Worm (Caenorhabditis elegans) whole organism, L2 larva: ENCODE data around the gene C45B11.2.

Source experiments
- C34F6.9 ChIP-seq: fragments of 150-350 bp; optimal IDR thresholded peaks from 2 replicates; lab custom pipeline; 2014; ENCODE audit warnings: missing biosample characterization, missing genetic modification characterization
- F13H6.1 ChIP-seq: sonication (generic microtip); optimal IDR thresholded peaks from 2 replicates; lab custom pipeline; 2016; ENCODE audit warnings: missing genetic modification characterization, missing compliant biosample characterization
- R02D3.7 ChIP-seq: fragments of 150-350 bp; optimal IDR thresholded peaks from 2 replicates; lab custom pipeline; 2014; ENCODE audit warnings: missing biosample characterization, missing genetic modification characterization
- Y55F3AM.14 ChIP-seq: fragments of 200-800 bp; sonication (Bioruptor generic); optimal IDR thresholded peaks from 2 replicates; lab custom pipeline; 2018; ENCODE audit warnings: mild to moderate bottlenecking, missing genetic modification characterization, missing compliant biosample characterization
- ZK546.5 ChIP-seq: sonication (generic microtip); optimal IDR thresholded peaks from 2 replicates; lab custom pipeline; 2017; ENCODE audit warnings: missing biosample characterization, missing genetic modification characterization
- alr-1 ChIP-seq: fragments of 150-350 bp; optimal IDR thresholded peaks from 2 replicates; lab custom pipeline; 2014; ENCODE audit warnings: missing biosample characterization, missing genetic modification characterization
- aly-2 ChIP-seq: fragments of 150-350 bp; optimal IDR thresholded peaks from 2 replicates; lab custom pipeline; 2014; ENCODE audit warnings: missing biosample characterization, missing genetic modification characterization
- ama-1 ChIP-seq: fragments of 150-350 bp; optimal IDR thresholded peaks from 2 replicates; lab custom pipeline; 2018; ENCODE audit warnings: inconsistent platforms
- ceh-16 ChIP-seq: fragments of 150-350 bp; optimal IDR thresholded peaks from 2 replicates; lab custom pipeline; 2014; ENCODE audit warnings: missing biosample characterization, missing genetic modification characterization
- ceh-82 ChIP-seq: fragments of 150-350 bp; optimal IDR thresholded peaks from 2 replicates; lab custom pipeline; 2014; ENCODE audit warnings: missing biosample characterization, missing genetic modification characterization
- crh-2 ChIP-seq: sonication (generic microtip); optimal IDR thresholded peaks from 2 replicates; lab custom pipeline; 2017; ENCODE audit warnings: missing biosample characterization, missing genetic modification characterization
- dmd-4 ChIP-seq: sonication (generic microtip); optimal IDR thresholded peaks from 2 replicates; lab custom pipeline; 2017; ENCODE audit warnings: missing biosample characterization, missing genetic modification characterization
- egl-27 ChIP-seq: sonication (generic microtip); optimal IDR thresholded peaks from 3 replicates; lab custom pipeline; 2017; ENCODE audit warnings: missing biosample characterization, missing genetic modification reagents, missing genetic modification characterization
- elt-1 ChIP-seq: fragments of 150-350 bp; optimal IDR thresholded peaks from 2 replicates; lab custom pipeline; 2014; ENCODE audit warnings: missing biosample characterization, missing genetic modification characterization
- elt-3 ChIP-seq: sonication (generic microtip); optimal IDR thresholded peaks from 2 replicates; lab custom pipeline; 2017; ENCODE audit warnings: missing biosample characterization, missing genetic modification characterization
- gmeb-1 ChIP-seq: fragments of 150-350 bp; optimal IDR thresholded peaks from 2 replicates; lab custom pipeline; 2014; ENCODE audit warnings: missing biosample characterization, missing genetic modification characterization
- lin-11 ChIP-seq: fragments of 150-350 bp; sonication (generic microtip); optimal IDR thresholded peaks from 2 replicates; lab custom pipeline; 2014; ENCODE audit warnings: missing biosample characterization, missing genetic modification characterization, inconsistent platforms, mixed read lengths
- lin-13 ChIP-seq: fragments of 150-350 bp; optimal IDR thresholded peaks from 2 replicates; lab custom pipeline; 2014; ENCODE audit warnings: missing biosample characterization, missing genetic modification reagents, missing genetic modification characterization
- lin-39 ChIP-seq: fragments of 150-350 bp; optimal IDR thresholded peaks from 2 replicates; lab custom pipeline; 2014; ENCODE audit warnings: missing biosample characterization, missing genetic modification reagents, missing genetic modification characterization
- lsy-2 ChIP-seq, 2 experiments: fragments of 150-350 bp in 1 of 2; sonication (generic microtip) in 1 of 2; optimal IDR thresholded peaks; 2 replicates each; lab custom pipeline; 2014 to 2017; ENCODE audit warnings: missing biosample characterization in 2 of 2, missing genetic modification characterization in 2 of 2
- mab-5 ChIP-seq: fragments of 150-350 bp; optimal IDR thresholded peaks from 2 replicates; lab custom pipeline; 2014; ENCODE audit warnings: missing biosample characterization, missing genetic modification characterization
- mbf-1 ChIP-seq: sonication (generic microtip); optimal IDR thresholded peaks from 2 replicates; lab custom pipeline; 2017; ENCODE audit warnings: missing biosample characterization, missing genetic modification characterization
- mdl-1 ChIP-seq, 2 experiments: fragments of 150-350 bp in 1 of 2; sonication (generic microtip) in 1 of 2; optimal IDR thresholded peaks; 2 replicates each; lab custom pipeline; 2017; ENCODE audit warnings: missing biosample characterization in 2 of 2, missing genetic modification characterization in 2 of 2
- nhr-10 ChIP-seq: sonication (generic microtip); optimal IDR thresholded peaks from 2 replicates; lab custom pipeline; 2017; ENCODE audit warnings: missing biosample characterization, missing genetic modification characterization
- nhr-11 ChIP-seq: fragments of 150-350 bp; optimal IDR thresholded peaks from 2 replicates; lab custom pipeline; 2014; ENCODE audit warnings: missing biosample characterization, missing genetic modification characterization
- nhr-129 ChIP-seq: fragments of 150-350 bp; optimal IDR thresholded peaks from 2 replicates; lab custom pipeline; 2014; ENCODE audit warnings: missing biosample characterization, missing genetic modification characterization
- nhr-21 ChIP-seq: fragments of 150-350 bp; optimal IDR thresholded peaks from 2 replicates; lab custom pipeline; 2014; ENCODE audit warnings: missing biosample characterization, missing genetic modification characterization
- nhr-23 ChIP-seq: fragments of 150-350 bp; optimal IDR thresholded peaks from 2 replicates; lab custom pipeline; 2014; ENCODE audit warnings: missing biosample characterization, missing genetic modification reagents, missing genetic modification characterization
- nhr-237 ChIP-seq: fragments of 150-350 bp; optimal IDR thresholded peaks from 2 replicates; lab custom pipeline; 2014; ENCODE audit warnings: missing biosample characterization, missing genetic modification characterization
- nhr-25 ChIP-seq: fragments of 150-350 bp; sonication (generic microtip); optimal IDR thresholded peaks from 3 replicates; lab custom pipeline; 2014; ENCODE audit warnings: missing biosample characterization, missing genetic modification characterization
- nhr-6 ChIP-seq: fragments of 150-350 bp; optimal IDR thresholded peaks from 2 replicates; lab custom pipeline; 2014; ENCODE audit warnings: missing biosample characterization, missing genetic modification characterization
- nhr-77 ChIP-seq: fragments of 150-350 bp; optimal IDR thresholded peaks from 2 replicates; lab custom pipeline; 2014; ENCODE audit warnings: missing biosample characterization, missing genetic modification characterization
- peb-1 ChIP-seq: fragments of 150-350 bp; optimal IDR thresholded peaks from 2 replicates; lab custom pipeline; 2014; ENCODE audit warnings: missing biosample characterization, missing genetic modification characterization
- sem-4 ChIP-seq: fragments of 150-350 bp; optimal IDR thresholded peaks from 2 replicates; lab custom pipeline; 2014; ENCODE audit warnings: missing biosample characterization, missing genetic modification reagents, missing genetic modification characterization
- skn-1 ChIP-seq: sonication (generic microtip); optimal IDR thresholded peaks from 2 replicates; lab custom pipeline; 2017; ENCODE audit warnings: missing biosample characterization, missing genetic modification characterization
- sma-3 ChIP-seq: sonication (generic microtip); optimal IDR thresholded peaks from 2 replicates; lab custom pipeline; 2016; ENCODE audit warnings: missing genetic modification reagents, missing genetic modification characterization, missing compliant biosample characterization
- sma-9 ChIP-seq, 2 experiments: fragments of 150-350 bp in 1 of 2; sonication (generic microtip) in 1 of 2; optimal IDR thresholded peaks; 2 replicates each; lab custom pipeline; 2014 to 2016; ENCODE audit warnings: missing genetic modification characterization in 2 of 2, mild to moderate bottlenecking in 1 of 2, missing biosample characterization in 1 of 2, missing compliant biosample characterization in 1 of 2, missing genetic modification reagents in 1 of 2, moderate library complexity in 1 of 2
- snpc-4 ChIP-seq: fragments of 150-350 bp; optimal IDR thresholded peaks from 2 replicates; lab custom pipeline; 2014; ENCODE audit warnings: missing biosample characterization, missing genetic modification characterization
- unc-39 ChIP-seq: fragments of 150-350 bp; optimal IDR thresholded peaks from 2 replicates; lab custom pipeline; 2014; ENCODE audit warnings: missing biosample characterization, missing genetic modification characterization
- unc-55 ChIP-seq: fragments of 150-350 bp; sonication (generic microtip); optimal IDR thresholded peaks from 3 replicates; lab custom pipeline; 2014; ENCODE audit warnings: missing biosample characterization, missing genetic modification reagents, missing genetic modification characterization
- unc-62 ChIP-seq: fragments of 150-350 bp; optimal IDR thresholded peaks from 2 replicates; lab custom pipeline; 2014; ENCODE audit warnings: missing biosample characterization, missing genetic modification reagents, missing genetic modification characterization
- zag-1 ChIP-seq: fragments of 150-350 bp; optimal IDR thresholded peaks from 2 replicates; lab custom pipeline; 2014; ENCODE audit warnings: missing biosample characterization, missing genetic modification characterization
- ztf-1 ChIP-seq: fragments of 200-800 bp; sonication (Bioruptor generic); conservative IDR thresholded peaks from 2 replicates; pipeline ENCODE4 v1.3.6; 2022; ENCODE audit warnings: missing genetic modification characterization, missing compliant biosample characterization

C45B11.2 gene

ce11 chrV:11030675-11031074 is 11.8 kb upstream of the C45B11.2 start:
- TF ChIP-seq sma-3 (GFP tag; lab: Kevin White, UChicago), result no peak
- TF ChIP-seq lin-39 (tag; lab: Kevin White, UChicago), result no peak
- TF ChIP-seq F13H6.1 (tag; lab: Kevin White, UChicago), result no peak
- TF ChIP-seq Y55F3AM.14 (GFP tag; lab: Kevin White, UChicago), result no peak
- no peak for TF ChIP-seq zag-1 (tag; lab: Kevin White, UChicago)
- TF ChIP-seq nhr-237 (tag; lab: Kevin White, UChicago), result no peak
- no peak for TF ChIP-seq lin-13 (GFP tag; lab: Kevin White, UChicago)
- no peak for TF ChIP-seq ZK546.5 (tag; lab: Kevin White, UChicago)

- TF ChIP-seq lsy-2 (tag; optimal IDR thresholded peaks at IDR 0.05; lab: Kevin White, UChicago), result no peak
- TF ChIP-seq mbf-1 (tag; lab: Kevin White, UChicago), result no peak
- TF ChIP-seq snpc-4, result no peak
- TF ChIP-seq mab-5 (tag; lab: Kevin White, UChicago), result no peak
- TF ChIP-seq aly-2 (tag; lab: Kevin White, UChicago), result no peak
- TF ChIP-seq nhr-21, result no peak
- TF ChIP-seq alr-1 (tag; lab: Kevin White, UChicago), result no peak
- TF ChIP-seq ceh-82, result no peak
- no peak for TF ChIP-seq lin-39 (tag; lab: Kevin White, UChicago)
- TF ChIP-seq sma-3 (GFP tag; lab: Kevin White, UChicago), result no peak
- no peak for TF ChIP-seq nhr-23 (tag; lab: Kevin White, UChicago)
- no peak for TF ChIP-seq lin-11 (tag; lab: Kevin White, UChicago)
- no peak for TF ChIP-seq ama-1
- TF ChIP-seq elt-1 (tag; lab: Kevin White, UChicago), result no peak
- TF ChIP-seq nhr-11 (tag; lab: Kevin White, UChicago), result no peak
- no peak for TF ChIP-seq lin-13 (GFP tag; lab: Kevin White, UChicago)
- no peak for TF ChIP-seq F13H6.1 (tag; lab: Kevin White, UChicago)
- no peak for TF ChIP-seq nhr-25 (tag; lab: Kevin White, UChicago)
- no peak for TF ChIP-seq unc-62 (GFP tag; lab: Kevin White, UChicago)
- no peak for TF ChIP-seq C34F6.9 (tag; lab: Kevin White, UChicago)
Measured at ce11 chrV:11033241-11033640, 9.3 kb upstream of the C45B11.2 start.

ce11 chrV:11034748-11035147 is 7.8 kb upstream of the C45B11.2 start, which contains the start of gene pptr-2:
Gene pptr-2, minus strand, starts transcription at chrV:11034931.
- no peak for TF ChIP-seq gmeb-1
- TF ChIP-seq Y55F3AM.14 (GFP tag; lab: Kevin White, UChicago), result no peak
- peak; percentile 41 for TF ChIP-seq F13H6.1 (tag; lab: Kevin White, UChicago)
- no peak for TF ChIP-seq alr-1 (tag; lab: Kevin White, UChicago)
- no peak for TF ChIP-seq nhr-21
- TF ChIP-seq C34F6.9 (tag; lab: Kevin White, UChicago), result peak; percentile 16
- no peak for TF ChIP-seq crh-2 (tag; lab: Kevin White, UChicago)
- no peak for TF ChIP-seq ceh-82
- no peak for TF ChIP-seq zag-1 (tag; lab: Kevin White, UChicago)
- TF ChIP-seq skn-1 (tag; lab: Kevin White, UChicago), result no peak
- no peak for TF ChIP-seq nhr-23 (tag; lab: Kevin White, UChicago)
- no peak for TF ChIP-seq sma-3 (GFP tag; lab: Kevin White, UChicago)
- TF ChIP-seq unc-39 (tag; lab: Kevin White, UChicago), result no peak
- TF ChIP-seq mdl-1 (tag; optimal IDR thresholded peaks at IDR 0.05; lab: Kevin White, UChicago), result no peak
- TF ChIP-seq egl-27 (tag; lab: Kevin White, UChicago), result no peak
- TF ChIP-seq unc-55 (GFP tag; lab: Kevin White, UChicago), result no peak
- TF ChIP-seq dmd-4 (tag; lab: Kevin White, UChicago), result no peak
- no peak for TF ChIP-seq peb-1 (tag; lab: Kevin White, UChicago)
- TF ChIP-seq lin-11 (tag; lab: Kevin White, UChicago), result no peak
- no peak for TF ChIP-seq ceh-16
- TF ChIP-seq elt-1 (tag; lab: Kevin White, UChicago), result no peak
- TF ChIP-seq elt-3 (tag; lab: Kevin White, UChicago), result no peak
- no peak for TF ChIP-seq aly-2 (tag; lab: Kevin White, UChicago)
- TF ChIP-seq ama-1, result no peak
- TF ChIP-seq nhr-129 (tag; lab: Kevin White, UChicago), result peak; percentile 59
- TF ChIP-seq lsy-2 (tag; optimal IDR thresholded peaks at IDR 0.05; lab: Kevin White, UChicago), result no peak
- no peak for TF ChIP-seq nhr-77 (tag; lab: Kevin White, UChicago)
- no peak for TF ChIP-seq nhr-10 (tag; lab: Kevin White, UChicago)
- TF ChIP-seq ztf-1 (GFP tag; lab: Robert Waterston, UW), result no peak
- peak; percentile 22 for TF ChIP-seq sem-4 (tag; lab: Kevin White, UChicago)
- TF ChIP-seq nhr-11 (tag; lab: Kevin White, UChicago), result no peak
- TF ChIP-seq sma-9 (GFP tag; optimal IDR thresholded peaks at IDR 0.05; lab: Kevin White, UChicago), result peak; percentile 14
- TF ChIP-seq sma-9 (tag; optimal IDR thresholded peaks at IDR 0.05; lab: Kevin White, UChicago), result no peak
- TF ChIP-seq nhr-237 (tag; lab: Kevin White, UChicago), result no peak
- TF ChIP-seq snpc-4, result no peak
- TF ChIP-seq R02D3.7 (tag; lab: Kevin White, UChicago), result no peak
- no peak for TF ChIP-seq nhr-25 (tag; lab: Kevin White, UChicago)
- no peak for TF ChIP-seq nhr-6 (tag; lab: Kevin White, UChicago)
- TF ChIP-seq, all 48 proteins: peak for 5
